Worm (Caenorhabditis elegans): ENCODE results near the gene nrx-1.

DNA sequence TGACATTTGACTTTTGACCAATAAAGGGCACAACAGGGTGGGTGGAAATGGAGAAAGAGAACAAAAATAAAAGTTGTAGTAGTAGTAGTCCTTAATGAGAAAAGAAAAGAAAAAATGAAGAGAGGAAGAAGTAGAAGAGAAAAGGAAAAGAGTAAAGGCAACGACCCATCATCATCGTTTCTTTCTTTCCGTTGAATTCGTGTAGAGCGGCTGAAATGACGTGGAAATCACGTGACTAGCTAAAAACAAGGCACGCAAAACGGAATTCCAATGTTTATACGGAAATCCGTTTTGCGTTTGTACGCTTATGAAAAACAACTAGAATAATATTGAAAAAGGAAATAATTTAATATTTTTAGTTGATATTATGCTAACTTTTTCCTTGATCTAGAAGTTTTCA, 42.8 kb downstream of the nrx-1 start:
- TF ChIP-seq W03F9.2 (tag; optimal IDR thresholded peaks at IDR 0.05) (no peak), dao-5 (tag; optimal IDR thresholded peaks at IDR 0.05) (no peak)

All from whole organism, L4/young adult.